Worm (Caenorhabditis elegans) whole organism, L1 larva: ENCODE results near the gene Y69A2AR.46.

ENCODE experiments used
- ceh-63 ChIP-seq: fragments of 200-800 bp; sonication (Bioruptor generic); optimal IDR thresholded peaks from 2 replicates; lab custom pipeline; 2018; ENCODE audit warnings: mild to moderate bottlenecking, missing genetic modification characterization, missing compliant biosample characterization
- mep-1 ChIP-seq: fragments of 150-350 bp; optimal IDR thresholded peaks from 2 replicates; lab custom pipeline; 2014; ENCODE audit warnings: missing biosample characterization, missing genetic modification characterization
- skn-1 ChIP-seq: fragments of 150-350 bp; optimal IDR thresholded peaks from 2 replicates; lab custom pipeline; 2014; ENCODE audit warnings: missing biosample characterization, missing genetic modification characterization

DNA sequence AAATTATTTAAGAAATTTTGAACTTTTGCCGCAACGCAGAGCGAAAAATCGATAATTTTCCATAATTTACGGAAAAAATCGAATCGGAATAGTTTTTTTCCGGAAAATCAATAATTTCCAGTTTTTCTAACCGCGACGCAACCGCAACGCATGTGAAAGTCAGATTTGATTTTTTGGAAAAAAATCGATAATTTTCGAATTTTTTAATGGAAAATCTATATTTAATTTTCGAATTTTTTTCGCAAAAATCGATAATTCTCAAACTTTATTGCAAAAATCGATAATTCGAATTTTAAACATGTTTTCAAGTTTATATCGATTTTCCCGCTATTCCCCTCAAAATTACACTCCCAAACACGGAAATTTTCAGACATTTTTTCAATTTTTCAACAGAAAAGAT, 31.2 kb upstream of the Y69A2AR.46 start:
- TF ChIP-seq ceh-63 (GFP tag; lab: Kevin White, UChicago): no peak
- no peak for TF ChIP-seq mep-1 (tag; lab: Kevin White, UChicago)
- TF ChIP-seq skn-1: no peak
